Worm (Caenorhabditis elegans) whole organism, early embryonic: ENCODE measurements around the gene rml-3.

Experiments used
- B0310.2 ChIP-seq: sonication (generic microtip); optimal IDR thresholded peaks from 2 replicates; lab custom pipeline; 2016; ENCODE audit warnings: mild to moderate bottlenecking, missing genetic modification characterization, missing compliant biosample characterization
- ama-1 ChIP-seq: fragments of 150-350 bp; optimal IDR thresholded peaks from 2 replicates; lab custom pipeline; 2014
- ceh-13 ChIP-seq: fragments of 200-800 bp; sonication (Bioruptor generic); optimal IDR thresholded peaks from 2 replicates; lab custom pipeline; 2018; ENCODE audit warnings: mild to moderate bottlenecking, missing genetic modification characterization, missing compliant biosample characterization
- ceh-36 ChIP-seq: sonication (generic microtip); optimal IDR thresholded peaks from 2 replicates; lab custom pipeline; 2016; ENCODE audit warnings: missing genetic modification characterization, inconsistent platforms, missing compliant biosample characterization
- flt-1 ChIP-seq: fragments of 200-800 bp; sonication (Bioruptor generic); IDR thresholded peaks from 2 replicates; pipeline ENCODE4 v1.3.6; 2022; ENCODE audit warnings: missing genetic modification characterization, missing compliant biosample characterization
- hmbx-1 ChIP-seq: sonication (generic microtip); optimal IDR thresholded peaks from 2 replicates; lab custom pipeline; 2016; ENCODE audit warnings: mild to moderate bottlenecking, missing genetic modification characterization, missing compliant biosample characterization
- pes-1 ChIP-seq: fragments of 200-800 bp; sonication (Bioruptor generic); IDR thresholded peaks from 2 replicates; pipeline ENCODE4 v1.3.6; 2022; ENCODE audit warnings: missing genetic modification reagents, missing genetic modification characterization, missing compliant biosample characterization
- scrt-1 ChIP-seq: fragments of 200-800 bp; sonication (Bioruptor generic); IDR thresholded peaks from 2 replicates; pipeline ENCODE4 v1.3.6; 2022; ENCODE audit warnings: missing genetic modification characterization, missing compliant biosample characterization
- sea-1 ChIP-seq: fragments of 200-800 bp; sonication (Bioruptor generic); conservative IDR thresholded peaks from 2 replicates; pipeline ENCODE4 v1.3.6; 2022; ENCODE audit warnings: missing genetic modification characterization, missing compliant biosample characterization
- tbx-11 ChIP-seq: fragments of 200-800 bp; sonication (Bioruptor generic); IDR thresholded peaks from 2 replicates; pipeline ENCODE4 v1.3.6; 2022; ENCODE audit warnings: missing genetic modification characterization, missing compliant biosample characterization
- tbx-37 ChIP-seq: fragments of 200-800 bp; sonication (Bioruptor generic); conservative IDR thresholded peaks from 2 replicates; pipeline ENCODE4 v1.3.6; 2022; ENCODE audit warnings: missing genetic modification reagents, missing genetic modification characterization, missing compliant biosample characterization

- no peak for TF ChIP-seq ama-1 (lab: Kevin White, UChicago)
- TF ChIP-seq scrt-1, result no peak
- TF ChIP-seq tbx-37 (GFP tag; lab: Robert Waterston, UW), result no peak
- TF ChIP-seq B0310.2, result no peak
- no peak for TF ChIP-seq tbx-11 (GFP tag; lab: Robert Waterston, UW)
- TF ChIP-seq ceh-36 (tag; lab: Kevin White, UChicago), result no peak
- no peak for TF ChIP-seq sea-1 (GFP tag; lab: Robert Waterston, UW)
- TF ChIP-seq pes-1, result no peak
- TF ChIP-seq flt-1 (GFP tag; lab: Robert Waterston, UW), result no peak
- no peak for TF ChIP-seq hmbx-1 (tag; lab: Kevin White, UChicago)
- TF ChIP-seq ceh-13 (GFP tag; lab: Kevin White, UChicago), result no peak
Observed at ce11 chrX:6211322-6211820, 27.5 kb downstream of the rml-3 start.
